Worm (Caenorhabditis elegans): ENCODE data around the gene nhr-123.
A peak's percentile ranks its signal among the peaks of the same experiment; 100 is the strongest.

nhr-123 gene

DNA sequence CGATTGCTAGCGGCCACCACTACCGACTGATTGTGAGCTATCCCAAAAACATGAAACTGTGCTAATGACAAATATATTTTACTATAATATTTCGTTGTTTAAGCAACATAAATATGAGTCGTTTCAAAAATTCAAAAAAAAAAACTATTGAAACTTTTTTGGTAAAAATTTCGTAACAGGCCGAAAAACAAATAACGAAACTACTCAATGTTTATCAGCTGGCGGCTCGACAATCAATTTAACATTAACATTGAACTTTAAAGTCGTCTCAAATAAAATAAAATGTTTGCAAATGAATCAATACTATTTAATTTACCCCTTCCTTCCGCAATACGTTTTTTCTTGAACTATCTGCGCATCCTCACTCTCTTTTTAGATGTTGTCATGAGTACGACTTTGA is 6.6 kb downstream of the nhr-123 start:
- TF ChIP-seq pha-4 (tag; optimal IDR thresholded peaks at IDR 0.05), result peak; percentile 45
- no peak for TF ChIP-seq eor-1 (tag; optimal IDR thresholded peaks at IDR 0.05)
- TF ChIP-seq elt-2 (tag; optimal IDR thresholded peaks at IDR 0.05), result peak; percentile 15

ce11 chrV:459464-459863 is 8.2 kb downstream of the nhr-123 start, which contains the start of gene nhr-203:
TSS of gene nhr-203 (plus strand) at chrV:459795.
- TF ChIP-seq elt-2 (tag; optimal IDR thresholded peaks at IDR 0.05) (peak; percentile 91), skn-1 (tag; optimal IDR thresholded peaks at IDR 0.05) (peak; percentile 5), pha-4 (tag; optimal IDR thresholded peaks at IDR 0.05) (peak; percentile 28), pqm-1 (tag; optimal IDR thresholded peaks at IDR 0.05) (peak; percentile 97), zag-1 (tag; optimal IDR thresholded peaks at IDR 0.05) (no peak), nhr-28 (tag; optimal IDR thresholded peaks at IDR 0.05) (no peak)

- peak; percentile 72 for TF ChIP-seq elt-2 (tag; optimal IDR thresholded peaks at IDR 0.05)
- TF ChIP-seq ceh-9 (tag; optimal IDR thresholded peaks at IDR 0.05), result no peak
- no peak for TF ChIP-seq nfya-1 (tag; optimal IDR thresholded peaks at IDR 0.05; ENCODE audit: insufficient read depth)
- no peak for TF ChIP-seq egl-5 (tag; optimal IDR thresholded peaks at IDR 0.05)
- no peak for TF ChIP-seq fkh-10 (GFP tag; optimal IDR thresholded peaks at IDR 0.05)
- TF ChIP-seq pqm-1 (tag; optimal IDR thresholded peaks at IDR 0.05), result peak; percentile 62
- peak; percentile 38 for TF ChIP-seq nhr-23 (tag; optimal IDR thresholded peaks at IDR 0.05)
- no peak for TF ChIP-seq jun-1 (tag; optimal IDR thresholded peaks at IDR 0.05)
- no peak for TF ChIP-seq aly-2 (tag; optimal IDR thresholded peaks at IDR 0.05)
- TF ChIP-seq mml-1 (tag; optimal IDR thresholded peaks at IDR 0.05), result no peak
- no peak for TF ChIP-seq nhr-67 (tag; optimal IDR thresholded peaks at IDR 0.05)
- no peak for TF ChIP-seq ama-1 (optimal IDR thresholded peaks at IDR 0.05)
- no peak for TF ChIP-seq mdl-1 (tag; optimal IDR thresholded peaks at IDR 0.05)
- TF ChIP-seq pha-4 (tag; optimal IDR thresholded peaks at IDR 0.05), result peak; percentile 33
- no peak for TF ChIP-seq tbx-2 (tag; optimal IDR thresholded peaks at IDR 0.05)
- TF ChIP-seq unc-62 (GFP tag; optimal IDR thresholded peaks at IDR 0.05), result no peak
- no peak for TF ChIP-seq ztf-4 (tag; optimal IDR thresholded peaks at IDR 0.05)
Observed at ce11 chrV:462263-462662, 11.0 kb downstream of the nhr-123 start, which contains the start of gene nhr-202. TSS of gene nhr-202 (plus strand) at chrV:462588.

DNA sequence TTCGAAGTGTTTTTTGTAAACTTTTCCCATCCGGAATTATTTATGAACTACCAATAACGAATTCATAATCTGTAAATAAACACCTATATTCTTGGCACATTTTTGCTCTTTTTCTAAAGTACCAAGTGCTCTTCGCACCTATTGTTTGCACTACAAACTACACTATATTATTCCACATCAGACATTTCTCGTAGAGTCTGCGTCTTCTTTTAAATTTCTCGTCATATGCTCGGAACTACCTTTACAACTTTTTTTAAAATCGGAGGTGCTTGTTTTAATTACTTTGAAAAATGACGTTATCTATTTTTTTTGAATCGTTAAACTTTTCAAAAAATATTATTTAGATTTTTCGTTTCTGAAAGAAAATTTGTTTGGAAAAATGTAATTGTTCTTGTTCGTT is 13.5 kb downstream of the nhr-123 start, which contains the start of gene nhr-201:
nhr-201 (plus strand) TSS at position 29 of the 400 bp plus-strand sequence.
- TF ChIP-seq skn-1 (tag; optimal IDR thresholded peaks at IDR 0.05), result no peak
- peak; percentile 44 for TF ChIP-seq elt-2 (tag; optimal IDR thresholded peaks at IDR 0.05)
- TF ChIP-seq pha-4 (tag; optimal IDR thresholded peaks at IDR 0.05), result peak; percentile 65
- TF ChIP-seq fkh-10 (GFP tag; optimal IDR thresholded peaks at IDR 0.05), result no peak
- TF ChIP-seq nhr-76 (tag; optimal IDR thresholded peaks at IDR 0.05), result no peak
- TF ChIP-seq pqm-1 (tag; optimal IDR thresholded peaks at IDR 0.05), result peak; percentile 59
- no peak for TF ChIP-seq nhr-43 (tag; optimal IDR thresholded peaks at IDR 0.05; ENCODE audit: poor library complexity, severe bottlenecking)
- TF ChIP-seq ceh-16 (tag; optimal IDR thresholded peaks at IDR 0.05), result no peak

DNA sequence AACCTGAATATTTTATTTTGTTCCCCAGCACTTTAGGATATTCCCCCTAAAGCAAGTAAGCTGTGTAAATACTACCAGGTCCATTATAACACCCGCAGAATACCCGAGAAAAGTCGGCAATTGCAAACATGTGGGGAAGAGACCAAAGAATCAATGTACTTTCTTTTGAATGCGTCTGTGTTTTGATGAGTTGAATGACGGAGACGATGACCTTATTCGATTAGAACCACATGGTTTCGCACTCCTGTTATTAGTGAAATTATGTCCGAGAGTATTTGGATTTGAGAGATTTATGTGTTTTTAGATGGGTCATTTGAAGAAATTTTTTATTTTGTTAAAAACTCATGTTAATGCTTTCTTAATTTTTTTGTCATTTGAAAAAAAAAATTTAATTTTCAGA is 14.1 kb downstream of the nhr-123 start:
- TF ChIP-seq mml-1 (tag; optimal IDR thresholded peaks at IDR 0.05), result no peak
- TF ChIP-seq R02D3.7 (tag; optimal IDR thresholded peaks at IDR 0.05), result no peak
- no peak for TF ChIP-seq nhr-237 (tag; optimal IDR thresholded peaks at IDR 0.05)
- no peak for TF ChIP-seq nhr-77 (tag; optimal IDR thresholded peaks at IDR 0.05)
- TF ChIP-seq fkh-10 (GFP tag; optimal IDR thresholded peaks at IDR 0.05), result no peak
- no peak for TF ChIP-seq tbx-2 (tag; optimal IDR thresholded peaks at IDR 0.05)
- no peak for TF ChIP-seq ZK546.5 (tag; optimal IDR thresholded peaks at IDR 0.05)
- peak; percentile 42 for TF ChIP-seq nhr-25 (tag; optimal IDR thresholded peaks at IDR 0.05)
- peak; percentile 33 for TF ChIP-seq nhr-23 (tag; optimal IDR thresholded peaks at IDR 0.05)

DNA sequence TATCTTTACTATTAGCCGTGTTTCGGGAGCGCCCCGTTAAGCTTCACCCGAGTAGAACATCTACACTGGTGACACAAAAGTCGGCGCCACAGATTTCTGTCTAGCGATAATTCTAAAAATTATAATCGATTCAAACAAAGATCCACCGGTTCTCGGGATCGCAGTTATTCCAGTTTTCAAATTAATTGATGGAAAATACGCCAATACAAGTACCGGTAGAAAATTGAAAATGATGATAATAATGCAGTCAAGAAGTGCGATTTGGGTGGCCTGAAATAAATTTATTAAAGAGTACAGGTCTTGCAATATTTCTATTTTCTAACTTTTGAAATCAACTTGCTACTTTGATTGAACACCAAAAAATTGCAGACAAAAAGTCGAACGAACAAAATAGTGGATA is 16.3 kb downstream of the nhr-123 start:
- no peak for TF ChIP-seq aly-2 (tag; optimal IDR thresholded peaks at IDR 0.05)
- no peak for TF ChIP-seq ceh-16 (tag; optimal IDR thresholded peaks at IDR 0.05)
- no peak for TF ChIP-seq ceh-28 (tag; optimal IDR thresholded peaks at IDR 0.05)
- no peak for TF ChIP-seq nhr-11 (tag; optimal IDR thresholded peaks at IDR 0.05)
- TF ChIP-seq nhr-76 (tag; optimal IDR thresholded peaks at IDR 0.05), result no peak
- TF ChIP-seq fkh-10 (GFP tag; optimal IDR thresholded peaks at IDR 0.05), result no peak
- TF ChIP-seq daf-12 (tag; optimal IDR thresholded peaks at IDR 0.05), result no peak
- TF ChIP-seq egl-27 (tag; optimal IDR thresholded peaks at IDR 0.05), result no peak
- TF ChIP-seq ZK546.5 (tag; optimal IDR thresholded peaks at IDR 0.05), result no peak
- no peak for TF ChIP-seq hmg-11 (tag; optimal IDR thresholded peaks at IDR 0.05)
- no peak for TF ChIP-seq nhr-67 (tag; optimal IDR thresholded peaks at IDR 0.05)
- no peak for TF ChIP-seq zag-1 (tag; optimal IDR thresholded peaks at IDR 0.05)
- no peak for TF ChIP-seq elt-2 (tag; optimal IDR thresholded peaks at IDR 0.05)
- TF ChIP-seq ceh-9 (tag; optimal IDR thresholded peaks at IDR 0.05), result no peak
- no peak for TF ChIP-seq jun-1 (tag; optimal IDR thresholded peaks at IDR 0.05)
- TF ChIP-seq nhr-23 (tag; optimal IDR thresholded peaks at IDR 0.05), result no peak
